Worm (Caenorhabditis elegans): Measurements from ENCODE around the gene npr-27.

DNA sequence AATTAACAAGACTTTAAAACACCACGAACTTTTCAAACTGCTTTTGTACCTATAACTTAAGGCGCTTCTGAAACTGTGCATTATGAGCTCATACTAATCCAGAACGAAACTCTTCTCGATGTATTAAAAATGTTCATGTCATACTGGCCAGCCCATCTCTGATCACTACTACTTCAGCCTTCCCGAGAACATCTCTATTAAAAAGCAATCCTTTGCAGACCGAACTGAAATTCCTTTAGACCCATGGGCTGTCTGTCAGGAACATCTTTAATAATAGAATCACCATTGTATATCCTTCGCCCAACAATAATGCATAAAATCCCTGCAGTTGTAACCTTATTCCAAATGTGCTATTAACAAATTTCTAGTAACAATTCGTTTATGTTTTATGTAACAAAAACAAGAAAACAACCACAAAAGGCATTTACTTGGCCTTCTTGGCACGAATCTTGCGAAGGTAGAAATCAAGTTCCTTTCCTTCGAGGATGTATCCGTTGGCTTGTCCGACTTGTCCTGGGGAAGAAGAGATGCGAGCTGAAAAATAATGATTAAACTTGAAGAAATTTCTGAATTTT is 7.3 kb downstream of the npr-27 start:
- no peak for TF ChIP-seq T22C8.4 (GFP tag; IDR thresholded peaks at IDR 0.05)
- no peak for TF ChIP-seq ztf-23 (GFP tag; IDR thresholded peaks at IDR 0.05)
- no peak for TF ChIP-seq klf-2 (GFP tag; conservative IDR thresholded peaks at IDR 0.05)
- no peak for TF ChIP-seq med-1 (GFP tag; optimal IDR thresholded peaks at IDR 0.05; ENCODE audit: insufficient read depth)
- no peak for TF ChIP-seq cog-1 (tag; optimal IDR thresholded peaks at IDR 0.05)
- TF ChIP-seq ztf-29 (GFP tag; IDR thresholded peaks at IDR 0.05): no peak
- TF ChIP-seq flt-1 (GFP tag; IDR thresholded peaks at IDR 0.05): no peak
- no peak for TF ChIP-seq tab-1 (GFP tag; IDR thresholded peaks at IDR 0.05)

Data from whole organism, midembryonic.